Fruit fly (Drosophila melanogaster) whole organism, embryonic: Measurements from ENCODE around the gene Atx-1.
A peak's percentile ranks its signal among the peaks of the same experiment; 100 is the strongest.

ENCODE experiments used
- Atf6 ChIP-seq: fragments of 200-800 bp; sonication (Bioruptor generic); IDR thresholded peaks from 2 replicates; pipeline ENCODE4 v1.3.6; 2022; ENCODE audit warnings: missing biosample characterization, missing genetic modification characterization
- BtbVII ChIP-seq: fragments of 200-800 bp; sonication (Bioruptor generic); optimal IDR thresholded peaks from 3 replicates; lab custom pipeline; 2017; ENCODE audit warnings: missing biosample characterization, mild to moderate bottlenecking, missing genetic modification characterization
- CG10321 ChIP-seq: fragments of 200-800 bp; sonication (Bioruptor generic); IDR thresholded peaks from 2 replicates; pipeline ENCODE4 v1.3.6; 2022; ENCODE audit warnings: missing biosample characterization, missing genetic modification characterization
- CG11695 ChIP-seq: fragments of 200-800 bp; sonication (Bioruptor generic); IDR thresholded peaks from 3 replicates; pipeline ENCODE4 v1.3.6; 2022; ENCODE audit warnings: missing biosample characterization, missing genetic modification characterization
- CG12071 ChIP-seq: fragments of 200-800 bp; sonication (Bioruptor generic); optimal IDR thresholded peaks from 3 replicates; lab custom pipeline; 2018; ENCODE audit warnings: missing biosample characterization, mild to moderate bottlenecking, missing genetic modification characterization
- CG13296 ChIP-seq: fragments of 200-800 bp; sonication (Bioruptor generic); optimal IDR thresholded peaks from 3 replicates; lab custom pipeline; 2018; ENCODE audit warnings: missing biosample characterization, mild to moderate bottlenecking, missing genetic modification characterization
- CG13424 ChIP-seq: fragments of 200-800 bp; sonication (Bioruptor generic); optimal IDR thresholded peaks from 2 replicates; lab custom pipeline; 2019; ENCODE audit warnings: missing biosample characterization, mild to moderate bottlenecking, missing genetic modification characterization, moderate library complexity
- CG1602 ChIP-seq: fragments of 200-800 bp; sonication (Bioruptor generic); optimal IDR thresholded peaks from 3 replicates; lab custom pipeline; 2016; ENCODE audit warnings: missing biosample characterization, missing genetic modification characterization
- CG1832 ChIP-seq: fragments of 200-800 bp; sonication (Bioruptor generic); optimal IDR thresholded peaks from 2 replicates; lab custom pipeline; 2017; ENCODE audit warnings: missing biosample characterization, mild to moderate bottlenecking, missing genetic modification characterization, inconsistent platforms
- CG2199 ChIP-seq: fragments of 200-800 bp; sonication (Bioruptor generic); IDR thresholded peaks from 3 replicates; pipeline ENCODE4 v1.3.6; 2022; ENCODE audit warnings: missing biosample characterization, missing genetic modification characterization
- CG2712 ChIP-seq: fragments of 200-800 bp; optimal IDR thresholded peaks from 3 replicates; lab custom pipeline; 2019; ENCODE audit warnings: missing biosample characterization, mild to moderate bottlenecking, missing genetic modification characterization, moderate library complexity
- CG43689 ChIP-seq: fragments of 200-800 bp; sonication (Bioruptor generic); IDR thresholded peaks from 2 replicates; pipeline ENCODE4 v1.3.6; 2022; ENCODE audit warnings: missing biosample characterization, missing genetic modification characterization
- CG5245 ChIP-seq: fragments of 200-800 bp; sonication (Bioruptor generic); optimal IDR thresholded peaks from 3 replicates; lab custom pipeline; 2016; ENCODE audit warnings: missing biosample characterization, missing genetic modification characterization
- CG6683 ChIP-seq: fragments of 200-800 bp; sonication (Bioruptor generic); optimal IDR thresholded peaks from 2 replicates; lab custom pipeline; 2017; ENCODE audit warnings: missing biosample characterization, mild to moderate bottlenecking, missing genetic modification characterization, missing genetic modification reagents
- CG7372 ChIP-seq: fragments of 200-800 bp; sonication (Bioruptor generic); IDR thresholded peaks from 2 replicates; pipeline ENCODE4 v1.3.6; 2022; ENCODE audit warnings: missing biosample characterization, missing genetic modification characterization
- CG7987 ChIP-seq: fragments of 200-800 bp; sonication (Bioruptor generic); optimal IDR thresholded peaks from 2 replicates; lab custom pipeline; 2018; ENCODE audit warnings: missing biosample characterization, mild to moderate bottlenecking, missing genetic modification characterization, moderate library complexity
- CG8290 ChIP-seq, 3 experiments: fragments of 200-800 bp; sonication (Bioruptor generic); optimal IDR thresholded peaks; 2 replicates each; lab custom pipeline; 2016 to 2019; ENCODE audit warnings: missing biosample characterization in 3 of 3, missing genetic modification characterization in 3 of 3, mild to moderate bottlenecking in 2 of 3, moderate library complexity in 1 of 3
- CG9932 ChIP-seq: fragments of 200-800 bp; sonication (Bioruptor generic); IDR thresholded peaks from 2 replicates; pipeline ENCODE4 v1.3.6; 2022; ENCODE audit warnings: missing biosample characterization, missing genetic modification characterization
- Deaf1 ChIP-seq: fragments of 200-800 bp; optimal IDR thresholded peaks from 3 replicates; lab custom pipeline; 2019; ENCODE audit warnings: missing biosample characterization, mild to moderate bottlenecking, missing genetic modification characterization, moderate library complexity
- Fer2 ChIP-seq: fragments of 200-800 bp; sonication (Bioruptor generic); optimal IDR thresholded peaks from 2 replicates; lab custom pipeline; 2018; ENCODE audit warnings: missing biosample characterization, mild to moderate bottlenecking, missing genetic modification characterization, moderate library complexity
- GATAe ChIP-seq: fragments of 200-800 bp; sonication (Bioruptor generic); conservative IDR thresholded peaks from 2 replicates; pipeline ENCODE4 v1.3.6; 2022; ENCODE audit warnings: missing biosample characterization, missing genetic modification characterization
- Hr51 ChIP-seq, 2 experiments: fragments of 200-800 bp; sonication (Bioruptor generic); optimal IDR thresholded peaks; 2 replicates in 1 of 2; 3 replicates in 1 of 2; lab custom pipeline; 2016 to 2018; ENCODE audit warnings: missing biosample characterization in 2 of 2, missing genetic modification characterization in 2 of 2, mild to moderate bottlenecking in 1 of 2, moderate library complexity in 1 of 2
- Lhr ChIP-seq: fragments of 200-800 bp; sonication (Bioruptor generic); optimal IDR thresholded peaks from 3 replicates; lab custom pipeline; 2017; ENCODE audit warnings: mild to moderate bottlenecking, missing biosample characterization, missing genetic modification reagents, missing genetic modification characterization
- Lpt ChIP-seq: fragments of >200 bp; optimal IDR thresholded peaks from 2 replicates; lab custom pipeline; 2018; ENCODE audit warnings: missing biosample characterization, missing genetic modification characterization
- NC2α ChIP-seq: fragments of 200-800 bp; sonication (Bioruptor generic); optimal IDR thresholded peaks from 2 replicates; lab custom pipeline; 2016; ENCODE audit warnings: missing biosample characterization, missing genetic modification characterization
- Nf-YB ChIP-seq: fragments of 200-800 bp; sonication (Bioruptor generic); optimal IDR thresholded peaks from 3 replicates; lab custom pipeline; 2019; ENCODE audit warnings: missing biosample characterization, mild to moderate bottlenecking, missing genetic modification characterization, moderate library complexity
- Nf-YC ChIP-seq: fragments of 200-800 bp; optimal IDR thresholded peaks from 3 replicates; lab custom pipeline; 2019; ENCODE audit warnings: missing biosample characterization, mild to moderate bottlenecking, missing genetic modification characterization, moderate library complexity
- NfI ChIP-seq: fragments of 200-800 bp; sonication (Bioruptor generic); optimal IDR thresholded peaks from 3 replicates; lab custom pipeline; 2018; ENCODE audit warnings: missing biosample characterization, mild to moderate bottlenecking, missing genetic modification characterization, moderate library complexity
- PHDP ChIP-seq: fragments of 200-800 bp; sonication (Bioruptor generic); optimal IDR thresholded peaks from 3 replicates; lab custom pipeline; 2018; ENCODE audit warnings: missing biosample characterization, mild to moderate bottlenecking, missing genetic modification characterization, moderate library complexity
- Pdp1 ChIP-seq, 2 experiments: fragments of 200-800 bp; sonication (Bioruptor generic); optimal IDR thresholded peaks; 3 replicates each; lab custom pipeline; 2016; ENCODE audit warnings: missing biosample characterization in 2 of 2, missing genetic modification characterization in 2 of 2, mild to moderate bottlenecking in 1 of 2, moderate library complexity in 1 of 2
- Poxn ChIP-seq: fragments of 200-800 bp; sonication (Bioruptor generic); IDR thresholded peaks from 2 replicates; pipeline ENCODE4 v1.3.6; 2022; ENCODE audit warnings: missing biosample characterization, missing genetic modification characterization
- Trl ChIP-seq, 3 experiments: fragments of >200 bp in 2 of 3; fragments of 200-800 bp in 1 of 3; sonication (Bioruptor generic) in 1 of 3; optimal IDR thresholded peaks; 2 replicates in 1 of 3; 3 replicates in 2 of 3; lab custom pipeline; 2016 to 2017; ENCODE audit warnings: missing biosample characterization in 1 of 3, missing genetic modification characterization in 1 of 3
- bbx ChIP-seq: fragments of 200-800 bp; sonication (Bioruptor generic); IDR thresholded peaks from 2 replicates; pipeline ENCODE4 v1.3.6; 2022; ENCODE audit warnings: missing biosample characterization, missing genetic modification characterization; ENCODE audit not compliant: partially characterized antibody
- cg ChIP-seq: fragments of 200-800 bp; sonication (Bioruptor generic); optimal IDR thresholded peaks from 3 replicates; lab custom pipeline; 2019; ENCODE audit warnings: missing biosample characterization, mild to moderate bottlenecking, missing genetic modification characterization, moderate library complexity
- gce ChIP-seq: fragments of 200-800 bp; sonication (Bioruptor generic); IDR thresholded peaks from 3 replicates; pipeline ENCODE4 v1.3.6; 2022; ENCODE audit warnings: missing biosample characterization, missing genetic modification characterization
- jing ChIP-seq: fragments of 200-800 bp; sonication (Bioruptor generic); optimal IDR thresholded peaks from 2 replicates; lab custom pipeline; 2018; ENCODE audit warnings: missing biosample characterization, mild to moderate bottlenecking, missing genetic modification characterization
- mirr ChIP-seq: fragments of 200-800 bp; sonication (Bioruptor generic); optimal IDR thresholded peaks from 3 replicates; lab custom pipeline; 2018; ENCODE audit warnings: missing biosample characterization, mild to moderate bottlenecking, missing genetic modification characterization
- pb ChIP-seq: fragments of 200-800 bp; sonication (Bioruptor generic); optimal IDR thresholded peaks from 3 replicates; lab custom pipeline; 2016; ENCODE audit warnings: missing biosample characterization, missing genetic modification characterization
- prd ChIP-seq, 3 experiments: fragments of >200 bp in 2 of 3; fragments of 200-800 bp in 1 of 3; sonication (Bioruptor generic) in 1 of 3; optimal IDR thresholded peaks in 2 of 3; IDR thresholded peaks in 1 of 3; 2 replicates in 2 of 3; 3 replicates in 1 of 3; pipeline versions ENCODE4 v1.3.6 to Lab custom; 2017 to 2022; ENCODE audit warnings: missing biosample characterization in 1 of 3, missing genetic modification characterization in 1 of 3
- psq ChIP-seq: fragments of 200-800 bp; sonication (Bioruptor generic); optimal IDR thresholded peaks from 2 replicates; lab custom pipeline; 2017; ENCODE audit warnings: missing biosample characterization, missing genetic modification characterization
- pzg ChIP-seq: fragments of 200-800 bp; sonication (Bioruptor generic); optimal IDR thresholded peaks from 3 replicates; lab custom pipeline; 2018; ENCODE audit warnings: missing biosample characterization, mild to moderate bottlenecking, missing genetic modification characterization, moderate library complexity
- rib ChIP-seq: fragments of 200-800 bp; sonication (Bioruptor generic); IDR thresholded peaks from 2 replicates; pipeline ENCODE4 v1.3.6; 2022; ENCODE audit warnings: missing biosample characterization, missing genetic modification characterization
- schlank ChIP-seq: fragments of 200-800 bp; sonication (Bioruptor generic); optimal IDR thresholded peaks from 2 replicates; lab custom pipeline; 2018; ENCODE audit warnings: missing biosample characterization, mild to moderate bottlenecking, missing genetic modification characterization
- tll ChIP-seq, 2 experiments: fragments of 200-800 bp in 1 of 2; fragments of >200 bp in 1 of 2; sonication (Bioruptor generic) in 1 of 2; optimal IDR thresholded peaks; 2 replicates each; lab custom pipeline; 2017 to 2019; ENCODE audit warnings: missing biosample characterization in 2 of 2, missing genetic modification characterization in 2 of 2, mild to moderate bottlenecking in 1 of 2, moderate library complexity in 1 of 2
- tx ChIP-seq: fragments of 200-800 bp; sonication (Bioruptor generic); optimal IDR thresholded peaks from 2 replicates; lab custom pipeline; 2016; ENCODE audit warnings: missing biosample characterization, missing genetic modification characterization
- unc-4 ChIP-seq: fragments of 200-800 bp; sonication (Bioruptor generic); IDR thresholded peaks from 2 replicates; pipeline ENCODE4 v1.3.6; 2022; ENCODE audit warnings: missing biosample characterization, missing genetic modification characterization; ENCODE audit not compliant: partially characterized antibody
- z ChIP-seq: fragments of 200-800 bp; sonication (Bioruptor generic); IDR thresholded peaks from 3 replicates; pipeline ENCODE4 v1.3.6; 2022; ENCODE audit warnings: missing biosample characterization, missing genetic modification characterization

Atx-1 gene

DNA sequence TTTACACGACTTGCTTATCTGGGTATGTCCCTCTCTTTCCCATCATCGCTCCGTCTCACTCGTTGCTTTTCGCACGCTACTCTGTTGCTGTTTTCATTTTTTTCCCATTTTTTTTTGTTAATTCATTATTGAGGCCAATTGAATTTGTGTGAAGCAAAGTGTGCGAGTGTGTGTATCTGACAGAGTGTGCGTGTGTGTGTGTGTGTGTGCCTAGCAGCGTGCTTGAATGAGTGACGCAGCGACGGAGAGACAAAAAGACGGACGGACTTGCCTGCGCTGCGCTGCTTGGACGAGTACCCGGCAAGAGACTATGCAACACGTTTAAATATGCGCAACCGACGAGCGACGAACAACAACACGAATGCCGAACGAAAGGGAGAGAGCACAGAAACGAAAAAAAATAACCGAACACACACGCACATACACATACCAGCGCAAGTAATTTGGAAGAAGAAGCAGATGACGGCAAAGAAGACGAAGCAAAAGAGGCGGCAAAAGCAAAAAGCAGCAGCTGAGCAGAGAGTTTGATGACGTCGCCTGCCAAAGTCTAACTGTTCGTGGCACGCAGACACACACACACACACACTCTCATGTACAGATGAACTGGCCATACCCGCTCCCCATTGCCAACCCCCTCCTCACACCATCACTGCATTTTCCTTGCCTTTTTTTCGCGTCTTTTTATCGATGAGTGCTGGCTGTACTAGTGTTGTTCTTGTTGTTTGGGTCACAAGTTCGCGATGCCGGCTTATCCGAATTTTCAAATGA is 39.7 kb downstream of the Atx-1 start:
- TF ChIP-seq gce (GFP tag; lab: Robert Waterston, UW) (0 out of 3 replicates have a peak, but pooled peaks have one; percentile 61), GATAe (GFP tag; lab: Robert Waterston, UW) (0 out of 2 replicates have a peak, but pooled peaks have one; percentile 28), pb (GFP tag; lab: Kevin White, UChicago) (no peak), CG2199 (0 out of 3 replicates have a peak, but pooled peaks have one; percentile 51), CG43689 (no peak), NfI (GFP tag; lab: Kevin White, UChicago) (no peak), CG1602 (GFP tag; lab: Kevin White, UChicago) (no peak), Lhr (no peak), psq (GFP tag; lab: Kevin White, UChicago) (peak; percentile 92), BtbVII (GFP tag; lab: Kevin White, UChicago) (no peak), Nf-YB (no peak), tll (GFP tag; optimal IDR thresholded peaks at IDR 0.05; lab: Kevin White, UChicago) (peak in 1 of 2 experiments; percentile 8), CG1832 (GFP tag; lab: Kevin White, UChicago) (peak; percentile 34), PHDP (no peak), CG11695 (GFP tag; lab: Robert Waterston, UW) (no peak), Trl (optimal IDR thresholded peaks at IDR 0.05; lab: Kevin White, UChicago) (peak; percentile 7 to 52), Trl (GFP tag; optimal IDR thresholded peaks at IDR 0.05; lab: Kevin White, UChicago) (no peak), z (GFP tag; lab: Robert Waterston, UW) (no peak), jing (GFP tag; lab: Kevin White, UChicago) (no peak), cg (peak; percentile 91), Hr51 (GFP tag; optimal IDR thresholded peaks at IDR 0.05; lab: Kevin White, UChicago) (no peak), tx (no peak), NC2α (GFP tag; lab: Kevin White, UChicago) (no peak), CG5245 (GFP tag; lab: Kevin White, UChicago) (no peak), CG6683 (GFP tag; lab: Kevin White, UChicago) (no peak), CG12071 (GFP tag; lab: Kevin White, UChicago) (no peak), bbx (GFP tag; lab: Robert Waterston, UW) (no peak), CG8290 (GFP tag; optimal IDR thresholded peaks at IDR 0.05; lab: Kevin White, UChicago) (no peak), CG8290 (tag; optimal IDR thresholded peaks at IDR 0.05; lab: Kevin White, UChicago) (peak in 1 of 2 experiments; percentile 39), CG7987 (GFP tag; lab: Kevin White, UChicago) (peak; percentile 24), mirr (GFP tag; lab: Kevin White, UChicago) (peak; percentile 49), Pdp1 (GFP tag; optimal IDR thresholded peaks at IDR 0.05; lab: Kevin White, UChicago) (peak in 1 of 2 experiments; percentile 42), Atf6 (GFP tag; lab: Robert Waterston, UW) (0 out of 2 replicates have a peak, but pooled peaks have one; percentile 28), Fer2 (tag; lab: Kevin White, UChicago) (no peak), Deaf1 (peak; percentile 99), unc-4 (GFP tag; lab: Robert Waterston, UW) (no peak), Nf-YC (tag; lab: Kevin White, UChicago) (no peak), CG9932 (GFP tag; lab: Robert Waterston, UW) (peak; percentile 6; the same call in 1 of the 2 replicates), pzg (GFP tag; lab: Kevin White, UChicago) (no peak), CG13296 (GFP tag; lab: Kevin White, UChicago) (no peak), Lpt (GFP tag; lab: Kevin White, UChicago) (no peak), CG7372 (no peak), prd (optimal IDR thresholded peaks at IDR 0.05; lab: Kevin White, UChicago) (no peak), prd (GFP tag; IDR thresholded peaks at IDR 0.05; lab: Robert Waterston, UW) (no peak), CG13424 (tag; lab: Kevin White, UChicago) (no peak), CG10321 (GFP tag; lab: Robert Waterston, UW) (peak; percentile 49; the same call in 1 of the 2 replicates), Poxn (GFP tag; lab: Robert Waterston, UW) (no peak), CG2712 (no peak), rib (GFP tag; lab: Robert Waterston, UW) (peak; percentile 53; the same call in 1 of the 2 replicates), schlank (tag; lab: Kevin White, UChicago) (no peak)
